Worm (Caenorhabditis elegans): Measurements from ENCODE around the gene exos-9.

The exos-9 gene

ce11 chrIII:7179538-7180301 is 18.2 kb downstream of the exos-9 start, which contains the start of the genes rps-14 and rpl-36 (continued):
- TF ChIP-seq gei-8 (GFP tag; optimal IDR thresholded peaks at IDR 0.05) (no peak), duxl-1 (tag; optimal IDR thresholded peaks at IDR 0.05; ENCODE audit: poor library complexity) (peak; percentile 76), mxl-2 (GFP tag; conservative IDR thresholded peaks at IDR 0.05) (no peak), nhr-42 (GFP tag; IDR thresholded peaks at IDR 0.05) (peak; percentile 53; the same call in 1 of the 2 replicates), nhr-111 (GFP tag; optimal IDR thresholded peaks at IDR 0.05) (no peak), nhr-77 (tag; optimal IDR thresholded peaks at IDR 0.05) (peak; percentile 94), zip-2 (tag; optimal IDR thresholded peaks at IDR 0.05) (peak; percentile 9), R02D3.7 (tag; optimal IDR thresholded peaks at IDR 0.05) (no peak), sdz-12 (GFP tag; optimal IDR thresholded peaks at IDR 0.05) (no peak), lin-13 (GFP tag; optimal IDR thresholded peaks at IDR 0.05) (peak; percentile 60), ceh-28 (tag; optimal IDR thresholded peaks at IDR 0.05) (no peak), Y48G9A.11 (GFP tag; IDR thresholded peaks at IDR 0.05) (no peak), snpc-1.2 (GFP tag; IDR thresholded peaks at IDR 0.05) (0 out of 2 replicates have a peak, but pooled peaks have one; percentile 9), madf-5 (GFP tag; IDR thresholded peaks at IDR 0.05) (no peak), hlh-30 (tag; optimal IDR thresholded peaks at IDR 0.05; ENCODE audit: insufficient read depth) (peak; percentile 77), nhr-10 (tag; optimal IDR thresholded peaks at IDR 0.05) (no peak), dpl-1 (GFP tag; optimal IDR thresholded peaks at IDR 0.05) (peak; percentile 89), dve-1 (tag; optimal IDR thresholded peaks at IDR 0.05; ENCODE audit: insufficient read depth) (peak; percentile 95), D1046.2 (GFP tag; IDR thresholded peaks at IDR 0.05) (no peak), mep-1 (tag; optimal IDR thresholded peaks at IDR 0.05) (peak; percentile 91), set-16 (GFP tag; IDR thresholded peaks at IDR 0.05) (no peak), spr-1 (tag; optimal IDR thresholded peaks at IDR 0.05) (peak; percentile 65), nhr-11 (tag; optimal IDR thresholded peaks at IDR 0.05) (peak; percentile 81), mdt-29 (GFP tag; IDR thresholded peaks at IDR 0.05) (no peak), nhr-76 (tag; optimal IDR thresholded peaks at IDR 0.05) (no peak), F10B5.3 (tag; optimal IDR thresholded peaks at IDR 0.05) (no peak), hif-1 (tag; optimal IDR thresholded peaks at IDR 0.05) (peak in 1 of 2 experiments; percentile 64), fkh-10 (GFP tag; optimal IDR thresholded peaks at IDR 0.05) (peak; percentile 49), unc-62 (GFP tag; optimal IDR thresholded peaks at IDR 0.05 in 1 of 2) (no peak), unc-62 (tag; optimal IDR thresholded peaks at IDR 0.05) (no peak), ceh-82 (tag; optimal IDR thresholded peaks at IDR 0.05) (no peak), saeg-2 (GFP tag; IDR thresholded peaks at IDR 0.05) (no peak), zfp-2 (tag; optimal IDR thresholded peaks at IDR 0.05) (peak; percentile 95), aha-1 (tag) (peak; percentile 98), daf-16 (GFP tag; optimal IDR thresholded peaks at IDR 0.05) (peak in 1 of 2 experiments; percentile 33), daf-16 (tag; optimal IDR thresholded peaks at IDR 0.05) (peak; percentile 57), skn-1 (tag; optimal IDR thresholded peaks at IDR 0.05) (no peak), F49E8.2 (tag; optimal IDR thresholded peaks at IDR 0.05; ENCODE audit: borderline replicate concordance) (no peak), dmd-9 (GFP tag; IDR thresholded peaks at IDR 0.05) (no peak), mes-2 (tag; optimal IDR thresholded peaks at IDR 0.05; ENCODE audit: poor library complexity, severe bottlenecking) (peak; percentile 92), ceh-62 (tag; optimal IDR thresholded peaks at IDR 0.05) (no peak), zip-11 (GFP tag; IDR thresholded peaks at IDR 0.05) (no peak), ZK546.5 (tag; optimal IDR thresholded peaks at IDR 0.05) (peak in 1 of 2 experiments; percentile 85), nhr-25 (tag; optimal IDR thresholded peaks at IDR 0.05; ENCODE audit: borderline replicate concordance, insufficient read depth) (peak; percentile 62), ceh-44 (GFP tag; IDR thresholded peaks at IDR 0.05) (no peak), ceh-20 (GFP tag; IDR thresholded peaks at IDR 0.05) (peak; percentile 63; the same call in 1 of the 2 replicates), Y105C5A.15 (GFP tag; IDR thresholded peaks at IDR 0.05) (no peak), lir-3 (tag; optimal IDR thresholded peaks at IDR 0.05) (no peak), lsy-2 (tag; optimal IDR thresholded peaks at IDR 0.05) (peak; percentile 43 to 96), Y5F2A.4 (GFP tag; optimal IDR thresholded peaks at IDR 0.05) (no peak)

Data from whole organism, L4 larva.